Worm (Caenorhabditis elegans) whole organism, early embryonic: ENCODE data around the gene ctsa-1.2.

Experiments
- B0310.2 ChIP-seq: sonication (generic microtip); optimal IDR thresholded peaks from 2 replicates; lab custom pipeline; 2016; ENCODE audit warnings: mild to moderate bottlenecking, missing genetic modification characterization, missing compliant biosample characterization
- F13C5.2 ChIP-seq: sonication (generic microtip); optimal IDR thresholded peaks from 2 replicates; lab custom pipeline; 2017; ENCODE audit warnings: mild to moderate bottlenecking, missing genetic modification characterization, inconsistent platforms, missing compliant biosample characterization
- aly-1 ChIP-seq: sonication (generic microtip); optimal IDR thresholded peaks from 2 replicates; lab custom pipeline; 2016; ENCODE audit warnings: missing genetic modification characterization, missing compliant biosample characterization
- ama-1 ChIP-seq: fragments of 150-350 bp; optimal IDR thresholded peaks from 2 replicates; lab custom pipeline; 2014
- ceh-13 ChIP-seq: fragments of 200-800 bp; sonication (Bioruptor generic); optimal IDR thresholded peaks from 2 replicates; lab custom pipeline; 2018; ENCODE audit warnings: mild to moderate bottlenecking, missing genetic modification characterization, missing compliant biosample characterization
- ceh-36 ChIP-seq: sonication (generic microtip); optimal IDR thresholded peaks from 2 replicates; lab custom pipeline; 2016; ENCODE audit warnings: missing genetic modification characterization, inconsistent platforms, missing compliant biosample characterization
- ets-7 ChIP-seq: sonication (generic microtip); optimal IDR thresholded peaks from 2 replicates; lab custom pipeline; 2016; ENCODE audit warnings: missing genotype, missing genetic modification characterization, missing compliant biosample characterization
- flt-1 ChIP-seq: fragments of 200-800 bp; sonication (Bioruptor generic); IDR thresholded peaks from 2 replicates; pipeline ENCODE4 v1.3.6; 2022; ENCODE audit warnings: missing genetic modification characterization, missing compliant biosample characterization
- hmbx-1 ChIP-seq: sonication (generic microtip); optimal IDR thresholded peaks from 2 replicates; lab custom pipeline; 2016; ENCODE audit warnings: mild to moderate bottlenecking, missing genetic modification characterization, missing compliant biosample characterization
- hmg-4 ChIP-seq: fragments of 200-800 bp; sonication (Bioruptor generic); optimal IDR thresholded peaks from 2 replicates; lab custom pipeline; 2018; ENCODE audit warnings: mild to moderate bottlenecking, missing genetic modification characterization, missing compliant biosample characterization
- hnd-1 ChIP-seq: sonication (generic microtip); optimal IDR thresholded peaks from 2 replicates; lab custom pipeline; 2016; ENCODE audit warnings: missing genetic modification characterization, missing compliant biosample characterization
- pes-1 ChIP-seq: fragments of 200-800 bp; sonication (Bioruptor generic); IDR thresholded peaks from 2 replicates; pipeline ENCODE4 v1.3.6; 2022; ENCODE audit warnings: missing genetic modification reagents, missing genetic modification characterization, missing compliant biosample characterization
- scrt-1 ChIP-seq: fragments of 200-800 bp; sonication (Bioruptor generic); IDR thresholded peaks from 2 replicates; pipeline ENCODE4 v1.3.6; 2022; ENCODE audit warnings: missing genetic modification characterization, missing compliant biosample characterization
- sea-1 ChIP-seq: fragments of 200-800 bp; sonication (Bioruptor generic); conservative IDR thresholded peaks from 2 replicates; pipeline ENCODE4 v1.3.6; 2022; ENCODE audit warnings: missing genetic modification characterization, missing compliant biosample characterization
- tbx-11 ChIP-seq: fragments of 200-800 bp; sonication (Bioruptor generic); IDR thresholded peaks from 2 replicates; pipeline ENCODE4 v1.3.6; 2022; ENCODE audit warnings: missing genetic modification characterization, missing compliant biosample characterization
- tbx-37 ChIP-seq: fragments of 200-800 bp; sonication (Bioruptor generic); conservative IDR thresholded peaks from 2 replicates; pipeline ENCODE4 v1.3.6; 2022; ENCODE audit warnings: missing genetic modification reagents, missing genetic modification characterization, missing compliant biosample characterization
- tra-4 ChIP-seq: sonication (generic microtip); optimal IDR thresholded peaks from 2 replicates; lab custom pipeline; 2017; ENCODE audit warnings: missing genetic modification characterization, missing compliant biosample characterization

Gene ctsa-1.2

DNA sequence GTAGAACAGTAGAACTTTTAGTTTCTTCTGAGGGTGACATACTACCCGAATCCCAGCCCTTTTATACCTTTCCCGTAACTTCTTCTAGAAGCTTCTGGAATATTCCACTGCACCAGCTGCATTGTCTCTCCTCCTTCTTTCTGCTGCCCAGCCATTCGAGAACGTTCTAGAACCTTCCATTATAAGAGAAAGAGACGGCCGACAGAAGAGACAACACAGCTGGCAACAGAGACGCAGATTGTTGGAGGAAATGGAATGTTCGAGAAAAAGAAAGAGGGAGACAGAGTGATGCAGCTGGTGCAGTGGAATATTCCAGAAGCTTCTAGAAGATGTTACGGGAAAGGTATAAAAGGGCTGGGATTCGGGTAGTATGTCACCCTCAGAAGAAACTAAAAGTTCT lies 20.1 kb downstream of the ctsa-1.2 start, which contains the start of the genes F44E5.4 and F44E5.5:
Gene F44E5.4 (minus strand): TSS at position 35 of the 400 bp plus-strand sequence.
Gene F44E5.5 (plus strand): TSS at position 386 of the 400 bp plus-strand sequence.
- TF ChIP-seq tbx-37 (GFP tag; lab: Robert Waterston, UW) (peak; percentile 71), F13C5.2 (tag; lab: Kevin White, UChicago) (peak; percentile 68), scrt-1 (GFP tag; lab: Robert Waterston, UW) (peak; percentile 81), pes-1 (GFP tag; lab: Robert Waterston, UW) (peak; percentile 84), sea-1 (GFP tag; lab: Robert Waterston, UW) (peak; percentile 87), ceh-36 (tag; lab: Kevin White, UChicago) (peak; percentile 42), flt-1 (peak; percentile 82; the same call in 1 of the 2 replicates), tbx-11 (peak; percentile 80), hnd-1 (peak; percentile 60), tra-4 (tag; lab: Kevin White, UChicago) (peak; percentile 47), hmg-4 (GFP tag; lab: Kevin White, UChicago) (peak; percentile 34), B0310.2 (peak; percentile 76)

DNA sequence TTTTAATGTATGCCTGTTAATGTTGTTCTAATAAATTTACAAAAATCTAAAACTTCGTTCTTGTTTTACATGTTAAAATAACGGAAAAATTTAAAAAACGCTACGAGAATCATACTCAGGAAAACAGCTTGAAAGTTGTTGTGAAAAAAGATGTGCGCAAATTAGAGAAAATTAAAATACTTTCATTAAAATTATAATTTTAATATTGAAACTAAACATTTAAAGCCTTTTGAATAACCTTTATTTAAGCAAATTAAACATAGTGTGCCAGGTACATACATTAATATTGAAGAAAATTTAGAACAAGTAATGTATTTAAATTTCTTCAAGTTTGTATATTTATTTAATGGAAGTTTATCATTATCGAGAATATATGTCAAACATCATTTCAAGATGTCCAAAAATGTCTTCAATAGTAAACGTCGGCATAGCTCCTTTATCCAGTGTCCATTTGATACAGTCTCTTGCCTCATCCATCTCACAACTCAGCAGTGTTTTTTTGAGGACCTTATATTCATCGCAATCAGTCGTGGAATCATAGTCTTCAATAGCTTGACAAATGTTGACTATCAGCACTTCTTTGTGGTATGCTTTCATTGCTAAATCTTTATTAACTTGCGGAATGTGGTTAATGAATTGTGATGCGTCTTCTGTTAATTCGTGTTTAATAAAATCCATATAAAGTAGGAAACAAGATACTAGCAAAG lies 22.8 kb downstream of the ctsa-1.2 start:
- TF ChIP-seq flt-1: no peak
- 0 out of 2 replicates have a peak, but pooled peaks have one; percentile 65 for TF ChIP-seq sea-1 (GFP tag; lab: Robert Waterston, UW)
- TF ChIP-seq F13C5.2 (tag; lab: Kevin White, UChicago): no peak

ce11 chrII:11765506-11766152 lies 26.5 kb downstream of the ctsa-1.2 start:
- no peak for TF ChIP-seq ama-1 (lab: Kevin White, UChicago)
- no peak for TF ChIP-seq aly-1 (tag; lab: Kevin White, UChicago)
- TF ChIP-seq hmbx-1 (tag; lab: Kevin White, UChicago): no peak
- TF ChIP-seq B0310.2: no peak
- no peak for TF ChIP-seq hmg-4 (GFP tag; lab: Kevin White, UChicago)
- no peak for TF ChIP-seq flt-1
- no peak for TF ChIP-seq tbx-37 (GFP tag; lab: Robert Waterston, UW)
- TF ChIP-seq sea-1 (GFP tag; lab: Robert Waterston, UW): no peak
- TF ChIP-seq tra-4 (tag; lab: Kevin White, UChicago): no peak
- TF ChIP-seq ceh-36 (tag; lab: Kevin White, UChicago): no peak
- TF ChIP-seq ceh-13 (GFP tag; lab: Kevin White, UChicago): no peak
- no peak for TF ChIP-seq ets-7 (tag; lab: Kevin White, UChicago)
- no peak for TF ChIP-seq pes-1 (GFP tag; lab: Robert Waterston, UW)
- TF ChIP-seq hnd-1: no peak
- no peak for TF ChIP-seq scrt-1 (GFP tag; lab: Robert Waterston, UW)
- TF ChIP-seq F13C5.2 (tag; lab: Kevin White, UChicago): no peak
- no peak for TF ChIP-seq tbx-11

DNA sequence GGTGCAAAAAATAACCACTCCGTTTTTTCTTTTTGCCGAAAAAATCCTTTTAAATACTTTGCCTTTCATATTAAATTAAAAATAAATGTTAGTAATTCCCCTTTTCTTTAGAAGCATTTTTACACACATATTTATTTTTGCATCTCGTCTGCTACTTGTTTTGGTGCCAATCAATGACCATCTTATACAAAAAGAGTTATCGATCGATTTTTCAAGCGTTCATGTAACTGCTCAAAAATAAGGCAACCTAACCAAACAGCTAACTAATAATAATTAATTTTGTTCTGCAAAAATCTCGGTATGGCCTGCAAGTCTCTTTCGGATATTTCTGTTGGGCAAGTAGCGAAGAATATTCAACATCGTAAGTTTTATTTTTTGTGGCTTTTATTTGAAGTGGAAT lies 27.3 kb downstream of the ctsa-1.2 start, which contains the start of gene F44E5.2:
Gene F44E5.2 (plus strand): TSS at position 301 of the 400 bp plus-strand sequence.
- TF ChIP-seq B0310.2: no peak
- TF ChIP-seq ama-1 (lab: Kevin White, UChicago): no peak
- TF ChIP-seq ceh-13 (GFP tag; lab: Kevin White, UChicago): no peak
- TF ChIP-seq flt-1: no peak
- no peak for TF ChIP-seq ceh-36 (tag; lab: Kevin White, UChicago)
- TF ChIP-seq tbx-37 (GFP tag; lab: Robert Waterston, UW): no peak
- no peak for TF ChIP-seq hmbx-1 (tag; lab: Kevin White, UChicago)
- no peak for TF ChIP-seq tra-4 (tag; lab: Kevin White, UChicago)
- TF ChIP-seq hnd-1: no peak
- no peak for TF ChIP-seq tbx-11
- TF ChIP-seq scrt-1 (GFP tag; lab: Robert Waterston, UW): no peak
- TF ChIP-seq aly-1 (tag; lab: Kevin White, UChicago): no peak
- TF ChIP-seq hmg-4 (GFP tag; lab: Kevin White, UChicago): no peak

- no peak for TF ChIP-seq hmbx-1 (tag; lab: Kevin White, UChicago)
- no peak for TF ChIP-seq tbx-11
- TF ChIP-seq sea-1 (GFP tag; lab: Robert Waterston, UW): no peak
- no peak for TF ChIP-seq scrt-1 (GFP tag; lab: Robert Waterston, UW)
- no peak for TF ChIP-seq flt-1
- no peak for TF ChIP-seq ceh-13 (GFP tag; lab: Kevin White, UChicago)
- no peak for TF ChIP-seq tra-4 (tag; lab: Kevin White, UChicago)
- TF ChIP-seq hnd-1: no peak
- no peak for TF ChIP-seq ceh-36 (tag; lab: Kevin White, UChicago)
- TF ChIP-seq pes-1 (GFP tag; lab: Robert Waterston, UW): no peak
- TF ChIP-seq F13C5.2 (tag; lab: Kevin White, UChicago): no peak
- TF ChIP-seq ets-7 (tag; lab: Kevin White, UChicago): no peak
These were observed 33.2 kb downstream of the ctsa-1.2 start, which contains the start of gene F44E5.15 for ce11 chrII:11772364-11772763. Gene F44E5.15, plus strand, starts transcription at chrII:11772664.

DNA sequence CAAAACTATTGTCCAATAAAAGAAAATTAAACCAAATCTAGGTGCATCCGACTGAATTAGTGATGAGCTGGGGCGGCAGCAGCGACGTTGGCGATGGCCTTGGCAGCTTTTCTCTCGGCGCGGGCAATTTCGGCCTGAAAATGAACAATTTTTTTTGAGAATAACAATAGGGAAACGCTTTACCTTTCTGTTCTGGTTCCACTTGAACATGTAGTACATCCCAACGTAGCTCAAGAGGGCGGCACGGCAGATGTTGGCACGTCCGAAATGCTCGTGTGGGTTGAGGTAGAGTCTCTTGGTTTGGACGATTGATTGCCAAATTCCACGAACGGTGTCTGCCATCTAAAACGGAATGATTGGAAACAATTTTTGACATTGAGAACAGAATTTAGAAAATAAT lies 35.1 kb downstream of the ctsa-1.2 start, which contains the start of gene F44E5.1:
Gene F44E5.1 (minus strand): TSS at position 342 of the 400 bp plus-strand sequence.
- TF ChIP-seq scrt-1 (GFP tag; lab: Robert Waterston, UW) (no peak), ceh-13 (GFP tag; lab: Kevin White, UChicago) (no peak), tbx-11 (no peak), pes-1 (GFP tag; lab: Robert Waterston, UW) (no peak), hmg-4 (GFP tag; lab: Kevin White, UChicago) (peak; percentile 5), ets-7 (tag; lab: Kevin White, UChicago) (no peak)
